Fruit fly (Drosophila melanogaster): Measurements from ENCODE around the gene Imp.

The Imp gene

DNA sequence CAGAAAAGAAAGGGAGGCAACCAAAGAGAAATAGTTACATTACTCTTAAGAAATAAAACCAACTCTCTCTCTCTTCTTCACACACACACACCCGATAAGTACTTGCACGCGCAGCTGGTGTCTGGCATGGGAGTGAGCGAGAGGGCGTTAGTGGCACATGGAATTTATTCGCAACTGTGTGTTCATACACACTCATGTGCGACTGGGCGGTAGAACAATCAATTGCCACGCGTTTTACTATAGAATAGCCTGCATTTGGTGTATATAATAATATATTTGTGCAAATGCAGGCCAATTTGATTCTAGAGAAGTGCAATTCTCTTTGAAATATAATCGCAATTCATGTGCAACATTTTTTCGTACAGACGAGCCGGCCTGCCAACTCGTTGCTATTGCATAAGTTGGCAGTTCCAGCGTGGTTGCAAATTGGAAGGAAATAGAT lies 38.1 kb downstream of the Imp start (continued):
- no peak for TF ChIP-seq CG3065 (GFP tag; optimal IDR thresholded peaks at IDR 0.05)
- peak; percentile 91 for TF ChIP-seq sd (tag; optimal IDR thresholded peaks at IDR 0.05)
- TF ChIP-seq CG17802 (tag; optimal IDR thresholded peaks at IDR 0.05), result no peak
- TF ChIP-seq HmgD (GFP tag; optimal IDR thresholded peaks at IDR 0.05), result no peak
- TF ChIP-seq Bteb2 (GFP tag; optimal IDR thresholded peaks at IDR 0.05), result no peak
- TF ChIP-seq CG2116 (GFP tag; optimal IDR thresholded peaks at IDR 0.05), result peak; percentile 19
- TF ChIP-seq fd3F (GFP tag; optimal IDR thresholded peaks at IDR 0.05), result no peak
- TF ChIP-seq chinmo (GFP tag; IDR thresholded peaks at IDR 0.05; ENCODE audit: partially characterized antibody), result peak; percentile 79; the same call in 2 of the 4 replicates
- TF ChIP-seq Dll (GFP tag; IDR thresholded peaks at IDR 0.05; ENCODE audit: partially characterized antibody), result no peak
- no peak for TF ChIP-seq CG6791 (GFP tag; IDR thresholded peaks at IDR 0.05; ENCODE audit: partially characterized antibody)
- TF ChIP-seq tna (GFP tag; IDR thresholded peaks at IDR 0.05; ENCODE audit: partially characterized antibody), result no peak
- TF ChIP-seq onecut (GFP tag; IDR thresholded peaks at IDR 0.05), result no peak
- no peak for TF ChIP-seq CG14441 (GFP tag; IDR thresholded peaks at IDR 0.05)
- TF ChIP-seq CG11085 (GFP tag; IDR thresholded peaks at IDR 0.05), result no peak
- no peak for TF ChIP-seq CG1529 (GFP tag; optimal IDR thresholded peaks at IDR 0.05)
- TF ChIP-seq CG6813 (GFP tag; optimal IDR thresholded peaks at IDR 0.05), result peak; percentile 8
- peak; percentile 21 for TF ChIP-seq pzg (GFP tag; optimal IDR thresholded peaks at IDR 0.05)
- no peak for TF ChIP-seq Atf-2 (GFP tag; optimal IDR thresholded peaks at IDR 0.05)
- TF ChIP-seq lmd (GFP tag; IDR thresholded peaks at IDR 0.05), result no peak
- TF ChIP-seq CG16813 (GFP tag; IDR thresholded peaks at IDR 0.05; ENCODE audit: partially characterized antibody), result no peak
- TF ChIP-seq vvl (GFP tag; IDR thresholded peaks at IDR 0.05), result 0 out of 2 replicates have a peak, but pooled peaks have one; percentile 15
- peak; percentile 90 for TF ChIP-seq Elba2 (GFP tag; optimal IDR thresholded peaks at IDR 0.05)
- TF ChIP-seq Doc3 (GFP tag; IDR thresholded peaks at IDR 0.05; ENCODE audit: partially characterized antibody), result no peak
- peak; percentile 31 for TF ChIP-seq stwl (tag; optimal IDR thresholded peaks at IDR 0.05)
- TF ChIP-seq seq (GFP tag; IDR thresholded peaks at IDR 0.05), result 0 out of 2 replicates have a peak, but pooled peaks have one; percentile 37
- no peak for TF ChIP-seq CG6683 (GFP tag; optimal IDR thresholded peaks at IDR 0.05)
- TF ChIP-seq gem (tag; optimal IDR thresholded peaks at IDR 0.05), result no peak
- TF ChIP-seq CG9876 (GFP tag; optimal IDR thresholded peaks at IDR 0.05), result no peak
- no peak for TF ChIP-seq chif (GFP tag; optimal IDR thresholded peaks at IDR 0.05)
- TF ChIP-seq CG3838 (GFP tag; optimal IDR thresholded peaks at IDR 0.05), result no peak
- no peak for TF ChIP-seq org-1 (GFP tag; optimal IDR thresholded peaks at IDR 0.05)
- TF ChIP-seq zen (tag; optimal IDR thresholded peaks at IDR 0.05), result peak; percentile 22
- TF ChIP-seq sc (optimal IDR thresholded peaks at IDR 0.05), result no peak
- no peak for TF ChIP-seq sc (GFP tag; optimal IDR thresholded peaks at IDR 0.05)
- TF ChIP-seq mld (GFP tag; IDR thresholded peaks at IDR 0.05; ENCODE audit: partially characterized antibody), result no peak
- no peak for TF ChIP-seq ato (GFP tag; IDR thresholded peaks at IDR 0.05; ENCODE audit: partially characterized antibody)
- TF ChIP-seq gsb (GFP tag; IDR thresholded peaks at IDR 0.05), result no peak
- TF ChIP-seq CG10565 (GFP tag; optimal IDR thresholded peaks at IDR 0.05), result no peak
- no peak for TF ChIP-seq knrl (GFP tag; IDR thresholded peaks at IDR 0.05; ENCODE audit: partially characterized antibody)
- no peak for TF ChIP-seq CHES-1-like (GFP tag; optimal IDR thresholded peaks at IDR 0.05)
- 0 out of 3 replicates have a peak, but pooled peaks have one; percentile 41 for TF ChIP-seq Opbp (GFP tag; IDR thresholded peaks at IDR 0.05; ENCODE audit: partially characterized antibody)
- TF ChIP-seq sug (tag; optimal IDR thresholded peaks at IDR 0.05), result peak; percentile 16
- TF ChIP-seq sens (GFP tag), result peak; percentile 64
- TF ChIP-seq CG6272 (GFP tag; IDR thresholded peaks at IDR 0.05), result no peak
- TF ChIP-seq Ssrp (tag; optimal IDR thresholded peaks at IDR 0.05), result no peak
- TF ChIP-seq abd-A (tag; optimal IDR thresholded peaks at IDR 0.05), result peak; percentile 50
- TF ChIP-seq Dip2 (GFP tag; IDR thresholded peaks at IDR 0.05), result no peak
- TF ChIP-seq CG7556 (GFP tag; optimal IDR thresholded peaks at IDR 0.05), result no peak
- no peak for TF ChIP-seq CG9437 (GFP tag; optimal IDR thresholded peaks at IDR 0.05)
- no peak for TF ChIP-seq Ptx1 (GFP tag; IDR thresholded peaks at IDR 0.05)
